Fruit fly (Drosophila melanogaster): Measurements from ENCODE around the gene nur.

nur gene

DNA sequence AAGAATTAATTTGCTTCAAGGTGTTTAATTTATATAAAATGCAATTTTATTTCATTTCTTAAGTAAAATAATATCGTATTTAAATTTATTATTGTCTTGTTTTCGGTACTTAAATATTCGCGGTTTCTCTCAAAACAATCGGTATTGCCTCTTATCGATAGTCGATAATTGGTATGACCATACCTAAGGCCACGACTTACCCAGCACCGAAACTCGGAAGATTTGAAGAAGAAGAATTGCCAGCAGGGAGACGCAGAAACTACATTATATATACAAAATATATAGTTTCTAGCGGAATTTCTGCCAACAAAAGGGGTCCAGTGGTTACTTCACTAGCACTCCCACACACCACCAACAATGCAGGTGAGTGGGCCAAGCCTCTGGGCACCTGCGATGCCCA, 34.9 kb downstream of the nur start (continued):
- TF ChIP-seq eyg (GFP tag; optimal IDR thresholded peaks at IDR 0.05) (no peak), Hr39 (optimal IDR thresholded peaks at IDR 0.05) (no peak), Dek (tag; optimal IDR thresholded peaks at IDR 0.05) (no peak), psq (GFP tag; optimal IDR thresholded peaks at IDR 0.05) (no peak), wor (GFP tag; IDR thresholded peaks at IDR 0.05) (no peak), inv (GFP tag; IDR thresholded peaks at IDR 0.05; ENCODE audit: partially characterized antibody) (peak; percentile 50), mld (GFP tag; IDR thresholded peaks at IDR 0.05; ENCODE audit: partially characterized antibody) (no peak), CG15011 (GFP tag; optimal IDR thresholded peaks at IDR 0.05) (no peak), CG9797 (GFP tag; optimal IDR thresholded peaks at IDR 0.05) (peak; percentile 70), gsb (GFP tag; IDR thresholded peaks at IDR 0.05) (no peak), CG14710 (tag; optimal IDR thresholded peaks at IDR 0.05) (peak; percentile 35), HLH4C (GFP tag; IDR thresholded peaks at IDR 0.05; ENCODE audit: partially characterized antibody) (peak; percentile 62), Ptx1 (GFP tag; IDR thresholded peaks at IDR 0.05) (no peak), ftz-f1 (GFP tag; optimal IDR thresholded peaks at IDR 0.05) (peak; percentile 93), CG6689 (GFP tag; IDR thresholded peaks at IDR 0.05) (no peak), CG34224 (GFP tag; IDR thresholded peaks at IDR 0.05; ENCODE audit: partially characterized antibody) (peak; percentile 75), Dll (GFP tag; IDR thresholded peaks at IDR 0.05; ENCODE audit: partially characterized antibody) (peak; percentile 73), nmo (GFP tag; optimal IDR thresholded peaks at IDR 0.05) (peak; percentile 10), CG10267 (tag; optimal IDR thresholded peaks at IDR 0.05) (peak; percentile 60), gce (GFP tag; IDR thresholded peaks at IDR 0.05) (no peak), seq (GFP tag; IDR thresholded peaks at IDR 0.05) (no peak), BEAF-32 (GFP tag; optimal IDR thresholded peaks at IDR 0.05) (peak; percentile 75), dan (GFP tag; IDR thresholded peaks at IDR 0.05) (no peak), pfk (GFP tag; optimal IDR thresholded peaks at IDR 0.05) (no peak), CG1529 (GFP tag; optimal IDR thresholded peaks at IDR 0.05) (no peak), CG15479 (GFP tag; optimal IDR thresholded peaks at IDR 0.05) (no peak), nom (GFP tag; optimal IDR thresholded peaks at IDR 0.05) (no peak), CG17359 (tag; optimal IDR thresholded peaks at IDR 0.05) (no peak), vnd (GFP tag; IDR thresholded peaks at IDR 0.05; ENCODE audit: partially characterized antibody) (peak; percentile 40; the same call in 2 of the 3 replicates), CG34422 (GFP tag; IDR thresholded peaks at IDR 0.05) (no peak), hbn (GFP tag; IDR thresholded peaks at IDR 0.05; ENCODE audit: partially characterized antibody) (peak; percentile 65), CG18619 (GFP tag; optimal IDR thresholded peaks at IDR 0.05) (no peak), corto (GFP tag; optimal IDR thresholded peaks at IDR 0.05) (no peak), danr (GFP tag; IDR thresholded peaks at IDR 0.05) (no peak), CoRest (tag; optimal IDR thresholded peaks at IDR 0.05) (no peak), Abd-B (GFP tag; optimal IDR thresholded peaks at IDR 0.05) (no peak), unpg (GFP tag; optimal IDR thresholded peaks at IDR 0.05) (no peak), CG7963 (GFP tag; IDR thresholded peaks at IDR 0.05; ENCODE audit: partially characterized antibody) (0 out of 3 replicates have a peak, but pooled peaks have one; percentile 43), ap (GFP tag; IDR thresholded peaks at IDR 0.05) (no peak), fd102C (GFP tag; optimal IDR thresholded peaks at IDR 0.05) (no peak), Drgx (GFP tag; IDR thresholded peaks at IDR 0.05) (no peak), CG12236 (GFP tag; optimal IDR thresholded peaks at IDR 0.05) (no peak), CG4707 (GFP tag; optimal IDR thresholded peaks at IDR 0.05) (no peak), CG4282 (GFP tag; optimal IDR thresholded peaks at IDR 0.05) (no peak), Hand (GFP tag; optimal IDR thresholded peaks at IDR 0.05) (no peak), Sry-β (GFP tag; optimal IDR thresholded peaks at IDR 0.05) (no peak), CG13287 (GFP tag; IDR thresholded peaks at IDR 0.05; ENCODE audit: partially characterized antibody) (peak; percentile 85), repo (GFP tag; optimal IDR thresholded peaks at IDR 0.05) (no peak), CG5953 (GFP tag; IDR thresholded peaks at IDR 0.05) (no peak), CG17361 (GFP tag; IDR thresholded peaks at IDR 0.05) (no peak)
